Worm (Caenorhabditis elegans) whole organism, mixed stage, embryonic: ENCODE measurements around the gene secs-1.

ENCODE experiments used
- M03D4.4 ChIP-seq: sonication (generic microtip); optimal IDR thresholded peaks from 2 replicates; lab custom pipeline; 2017; ENCODE audit warnings: mild to moderate bottlenecking, missing genetic modification characterization, missing compliant biosample characterization
- bed-3 ChIP-seq: fragments of 200-800 bp; sonication (Bioruptor generic); optimal IDR thresholded peaks from 3 replicates; lab custom pipeline; 2018; ENCODE audit warnings: mild to moderate bottlenecking, missing genetic modification characterization, moderate library complexity, missing compliant biosample characterization
- blmp-1 ChIP-seq: fragments of 150-350 bp; optimal IDR thresholded peaks from 2 replicates; lab custom pipeline; 2014; ENCODE audit warnings: missing biosample characterization, missing genetic modification characterization
- ceh-39 ChIP-seq: fragments of 150-350 bp; optimal IDR thresholded peaks from 2 replicates; lab custom pipeline; 2014; ENCODE audit warnings: missing biosample characterization, missing genetic modification characterization
- ceh-83 ChIP-seq: fragments of 200-800 bp; sonication (Bioruptor generic); optimal IDR thresholded peaks from 2 replicates; lab custom pipeline; 2018; ENCODE audit warnings: mild to moderate bottlenecking, missing genetic modification characterization, missing compliant biosample characterization
- ces-1 ChIP-seq: fragments of 150-350 bp; optimal IDR thresholded peaks from 2 replicates; lab custom pipeline; 2014; ENCODE audit warnings: missing biosample characterization, missing genetic modification reagents, missing genetic modification characterization
- cnd-1 ChIP-seq: fragments of 200-800 bp; sonication (Bioruptor generic); optimal IDR thresholded peaks from 2 replicates; lab custom pipeline; 2018; ENCODE audit warnings: mild to moderate bottlenecking, missing genetic modification characterization, missing compliant biosample characterization
- drap-1 ChIP-seq: fragments of 200-800 bp; sonication (Bioruptor generic); optimal IDR thresholded peaks from 3 replicates; lab custom pipeline; 2018; ENCODE audit warnings: mild to moderate bottlenecking, missing genetic modification characterization, missing compliant biosample characterization
- elt-1 ChIP-seq: sonication (generic microtip); optimal IDR thresholded peaks from 2 replicates; lab custom pipeline; 2017; ENCODE audit warnings: missing genetic modification characterization, mild to moderate bottlenecking, missing compliant biosample characterization, antibody characterized with exemption, moderate library complexity, borderline replicate concordance; ENCODE audit not compliant: insufficient read depth
- elt-3 ChIP-seq: fragments of 150-350 bp; optimal IDR thresholded peaks from 2 replicates; lab custom pipeline; 2014; ENCODE audit warnings: missing biosample characterization, missing genetic modification characterization
- flh-1 ChIP-seq: fragments of 200-800 bp; sonication (Bioruptor generic); optimal IDR thresholded peaks from 2 replicates; lab custom pipeline; 2018; ENCODE audit warnings: mild to moderate bottlenecking, missing genetic modification characterization, moderate library complexity, missing compliant biosample characterization
- ham-2 ChIP-seq: fragments of 200-800 bp; sonication (Bioruptor generic); optimal IDR thresholded peaks from 2 replicates; lab custom pipeline; 2018; ENCODE audit warnings: mild to moderate bottlenecking, missing genetic modification characterization, missing compliant biosample characterization
- hlh-1 ChIP-seq: fragments of 150-350 bp; optimal IDR thresholded peaks from 2 replicates; lab custom pipeline; 2014; ENCODE audit warnings: missing biosample characterization, missing genetic modification reagents, missing genetic modification characterization
- lsy-2 ChIP-seq: fragments of 150-350 bp; optimal IDR thresholded peaks from 2 replicates; lab custom pipeline; 2014; ENCODE audit warnings: missing biosample characterization, missing genetic modification characterization
- mep-1 ChIP-seq: fragments of 150-350 bp; optimal IDR thresholded peaks from 2 replicates; lab custom pipeline; 2017; ENCODE audit warnings: missing biosample characterization, missing genetic modification reagents, missing genetic modification characterization, inconsistent platforms
- mls-2 ChIP-seq: sonication (generic microtip); optimal IDR thresholded peaks from 2 replicates; lab custom pipeline; 2016; ENCODE audit warnings: mild to moderate bottlenecking, missing genetic modification characterization, moderate library complexity, missing compliant biosample characterization
- nhr-12 ChIP-seq: fragments of 150-350 bp; optimal IDR thresholded peaks from 2 replicates; lab custom pipeline; 2014; ENCODE audit warnings: missing biosample characterization, missing genetic modification characterization
- nhr-2 ChIP-seq: fragments of 150-350 bp; optimal IDR thresholded peaks from 2 replicates; lab custom pipeline; 2014; ENCODE audit warnings: missing biosample characterization, missing genetic modification characterization
- nhr-237 ChIP-seq: fragments of 150-350 bp; optimal IDR thresholded peaks from 2 replicates; lab custom pipeline; 2014; ENCODE audit warnings: missing biosample characterization, missing genetic modification characterization
- nhr-28 ChIP-seq: fragments of 150-350 bp; optimal IDR thresholded peaks from 2 replicates; lab custom pipeline; 2014; ENCODE audit warnings: missing biosample characterization, missing genetic modification characterization
- nhr-76 ChIP-seq: sonication (generic microtip); optimal IDR thresholded peaks from 2 replicates; lab custom pipeline; 2017; ENCODE audit warnings: missing biosample characterization, missing genetic modification characterization
- pha-4 ChIP-seq: fragments of 150-350 bp; optimal IDR thresholded peaks from 2 replicates; lab custom pipeline; 2018; ENCODE audit warnings: missing biosample characterization, missing genetic modification reagents, missing genetic modification characterization
- sem-2 ChIP-seq: fragments of 200-800 bp; sonication (Bioruptor generic); optimal IDR thresholded peaks from 2 replicates; lab custom pipeline; 2018; ENCODE audit warnings: mild to moderate bottlenecking, missing genetic modification characterization, missing compliant biosample characterization
- snpc-4 ChIP-seq: fragments of 150-350 bp; optimal IDR thresholded peaks from 2 replicates; lab custom pipeline; 2014; ENCODE audit warnings: missing biosample characterization, missing genetic modification characterization
- sptf-1 ChIP-seq: sonication (generic microtip); optimal IDR thresholded peaks from 2 replicates; lab custom pipeline; 2017; ENCODE audit warnings: mild to moderate bottlenecking, missing genetic modification characterization, moderate library complexity, missing compliant biosample characterization
- tbx-8 ChIP-seq: fragments of 200-800 bp; sonication (Bioruptor generic); optimal IDR thresholded peaks from 2 replicates; lab custom pipeline; 2018; ENCODE audit warnings: mild to moderate bottlenecking, missing genetic modification characterization, moderate library complexity, missing compliant biosample characterization
- unc-120 ChIP-seq: sonication (generic microtip); optimal IDR thresholded peaks from 2 replicates; lab custom pipeline; 2017; ENCODE audit warnings: missing genetic modification characterization, missing compliant biosample characterization; ENCODE audit not compliant: poor library complexity, severe bottlenecking
- unc-39 ChIP-seq: fragments of 150-350 bp; optimal IDR thresholded peaks from 2 replicates; lab custom pipeline; 2014; ENCODE audit warnings: missing biosample characterization, missing genetic modification characterization
- unc-62 ChIP-seq: fragments of 150-350 bp; optimal IDR thresholded peaks from 2 replicates; lab custom pipeline; 2014; ENCODE audit warnings: missing biosample characterization, missing genetic modification reagents, missing genetic modification characterization
- zip-8 ChIP-seq: fragments of 150-350 bp; optimal IDR thresholded peaks from 2 replicates; lab custom pipeline; 2014; ENCODE audit warnings: missing biosample characterization, missing genetic modification characterization
- ztf-11 ChIP-seq: fragments of 150-350 bp; optimal IDR thresholded peaks from 2 replicates; lab custom pipeline; 2014; ENCODE audit warnings: missing biosample characterization, missing genetic modification characterization

Gene secs-1

DNA sequence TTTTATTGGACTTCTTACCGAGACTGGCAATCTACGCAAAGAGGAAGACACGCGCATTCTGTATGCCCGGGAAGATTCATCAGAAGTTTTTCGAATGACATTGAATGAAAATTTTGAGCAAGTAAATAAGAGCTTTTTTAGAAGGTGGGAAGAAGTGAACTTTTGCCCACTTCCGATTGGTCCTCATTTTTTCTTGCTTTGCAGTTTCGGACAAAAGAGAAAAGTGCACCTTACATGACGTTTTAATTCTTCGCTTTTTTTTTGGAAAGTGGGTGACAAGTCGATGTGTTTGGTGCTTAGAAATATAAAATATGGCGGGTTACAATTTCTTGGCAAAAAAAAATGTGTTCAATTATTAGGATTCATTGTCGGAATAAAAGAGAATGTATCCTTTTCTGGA lies at the start of gene secs-1:
TSS of gene secs-1 (minus strand) at position 101 of the 400 bp plus-strand sequence.
- TF ChIP-seq sptf-1 (tag; lab: Kevin White, UChicago) (no peak), sem-2 (GFP tag; lab: Kevin White, UChicago) (no peak), elt-3 (tag; lab: Kevin White, UChicago) (no peak), ham-2 (GFP tag; lab: Kevin White, UChicago) (no peak), nhr-28 (tag; lab: Kevin White, UChicago) (no peak), ceh-83 (GFP tag; lab: Kevin White, UChicago) (no peak), bed-3 (no peak), nhr-76 (tag; lab: Kevin White, UChicago) (no peak)
- TF ChIP-seq, all 35 proteins: peak for 0

DNA sequence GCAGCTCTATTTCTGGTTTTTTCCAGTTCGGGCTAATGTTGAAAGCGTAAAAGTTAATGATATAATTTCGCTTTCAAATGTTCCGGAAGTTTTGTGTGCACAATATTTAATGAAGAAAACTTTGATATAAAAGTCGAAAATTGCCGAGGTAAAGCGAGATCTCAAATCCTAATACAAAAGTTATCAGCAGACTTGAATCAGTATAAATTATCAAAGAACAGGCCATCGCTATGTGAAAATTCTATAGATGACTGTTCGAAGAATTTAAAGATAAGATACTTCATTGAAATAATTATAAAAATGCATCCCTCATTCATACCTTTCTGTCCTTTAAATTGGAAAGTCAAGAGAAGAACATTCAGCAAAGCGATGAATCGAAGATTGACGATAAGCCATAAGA lies 42.6 kb upstream of the secs-1 start, which contains the start of gene C29A12.6:
TSS of gene C29A12.6 (plus strand) at position 301 of the 400 bp plus-strand sequence.
- TF ChIP-seq pha-4 (tag; lab: Kevin White, UChicago) (no peak), nhr-28 (tag; lab: Kevin White, UChicago) (no peak), ces-1 (GFP tag; lab: Kevin White, UChicago) (no peak), sem-2 (GFP tag; lab: Kevin White, UChicago) (no peak), cnd-1 (tag; lab: Kevin White, UChicago) (no peak), nhr-12 (tag; lab: Kevin White, UChicago) (no peak), hlh-1 (tag; lab: Kevin White, UChicago) (no peak), drap-1 (GFP tag; lab: Kevin White, UChicago) (no peak), ceh-39 (tag; lab: Kevin White, UChicago) (no peak), lsy-2 (tag; lab: Kevin White, UChicago) (no peak), mls-2 (tag; lab: Kevin White, UChicago) (no peak), nhr-237 (tag; lab: Kevin White, UChicago) (no peak), sptf-1 (tag; lab: Kevin White, UChicago) (no peak), flh-1 (GFP tag; lab: Kevin White, UChicago) (no peak), ham-2 (GFP tag; lab: Kevin White, UChicago) (no peak), ztf-11 (tag; lab: Kevin White, UChicago) (no peak), elt-1 (tag; lab: Kevin White, UChicago) (no peak)

DNA sequence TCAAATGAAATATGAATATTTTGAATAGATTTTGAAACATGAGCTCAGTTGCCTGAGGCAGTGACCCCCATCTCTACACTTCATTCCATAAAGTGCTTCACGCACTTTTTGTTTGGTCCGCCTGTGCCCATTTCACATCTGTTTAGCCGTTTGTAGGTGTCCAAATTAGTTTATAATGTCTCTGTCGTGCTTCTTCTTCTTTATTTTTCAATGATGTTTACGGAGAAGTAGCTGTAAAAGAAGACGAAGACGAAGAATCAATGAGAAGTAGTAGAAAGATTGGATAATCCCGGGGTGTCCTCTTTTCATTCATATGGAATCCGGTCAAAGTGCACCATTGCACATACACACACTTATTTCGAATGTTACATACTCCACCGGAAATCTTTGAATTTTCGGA lies 35.1 kb upstream of the secs-1 start:
- TF ChIP-seq elt-3 (tag; lab: Kevin White, UChicago) (no peak), blmp-1 (tag; lab: Kevin White, UChicago) (no peak), ces-1 (GFP tag; lab: Kevin White, UChicago) (peak; percentile 75)

DNA sequence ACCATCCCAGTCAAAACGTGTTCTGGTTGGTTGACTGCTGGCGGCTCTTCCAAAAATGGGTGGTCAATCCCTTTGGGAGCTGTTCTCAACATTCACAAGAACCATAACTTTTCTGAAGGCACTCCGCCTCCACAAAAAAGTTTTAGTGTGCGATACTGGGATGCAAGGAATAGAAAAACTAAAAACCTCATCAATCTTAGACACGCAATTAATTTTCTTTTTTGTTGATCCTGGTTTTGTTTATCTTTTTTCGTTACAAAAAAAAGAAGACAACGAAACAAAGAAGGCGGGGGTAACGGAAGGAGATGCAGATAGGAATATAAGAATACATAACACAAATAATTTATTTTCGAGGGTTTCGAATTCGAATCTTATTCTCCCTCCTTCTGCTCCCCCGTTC lies 33.9 kb upstream of the secs-1 start:
- TF ChIP-seq lsy-2 (tag; lab: Kevin White, UChicago) = no peak

DNA sequence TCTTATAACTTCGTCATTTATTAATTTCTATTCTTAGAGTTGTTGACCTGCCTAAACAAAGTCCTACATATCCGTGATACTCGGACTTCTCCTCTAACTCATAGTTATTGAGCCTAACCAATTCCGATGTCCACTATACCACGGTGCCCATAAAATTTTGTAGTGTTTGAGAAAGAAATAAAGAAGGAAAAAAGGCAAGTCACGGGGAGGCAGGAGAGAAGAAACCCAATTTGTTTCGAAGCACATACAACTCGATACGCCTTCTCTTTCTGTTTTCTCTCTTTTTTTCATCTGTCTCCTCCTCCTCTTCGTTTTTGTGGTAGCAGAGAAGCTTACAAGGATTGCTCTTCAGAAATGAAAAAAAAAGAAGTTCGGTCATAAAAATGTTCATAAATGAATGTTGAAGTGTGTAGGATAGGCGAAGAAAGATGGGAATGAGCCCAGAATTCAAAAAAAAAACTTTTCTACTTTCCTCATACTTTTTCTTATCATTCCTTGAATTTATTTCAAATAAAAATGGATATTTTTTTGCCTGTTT lies 30.5 kb upstream of the secs-1 start:
- TF ChIP-seq nhr-12 (tag; lab: Kevin White, UChicago) (no peak), unc-62 (no peak), unc-39 (tag; lab: Kevin White, UChicago) (no peak), nhr-237 (tag; lab: Kevin White, UChicago) (no peak), ces-1 (GFP tag; lab: Kevin White, UChicago) (peak; percentile 54)

DNA sequence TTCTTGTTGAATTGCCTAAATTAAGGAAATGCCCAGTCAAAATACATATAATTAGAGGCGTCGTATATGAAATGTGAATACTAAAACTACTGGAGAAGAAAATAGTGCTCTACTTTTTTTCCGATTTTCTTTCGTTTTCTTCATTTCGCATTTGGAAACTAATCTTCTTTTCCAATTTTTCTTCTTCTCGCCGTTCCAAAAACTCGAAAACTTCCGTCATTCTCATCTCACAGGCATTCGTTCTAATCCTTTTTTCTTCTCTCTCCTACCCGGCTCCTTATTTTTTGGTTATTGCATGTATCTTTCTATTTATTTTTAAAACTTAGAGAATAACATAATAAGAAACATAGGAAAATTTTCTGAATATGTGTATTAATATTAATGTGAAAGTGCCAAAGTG lies 28.6 kb upstream of the secs-1 start:
- TF ChIP-seq mls-2 (tag; lab: Kevin White, UChicago) = no peak
- TF ChIP-seq zip-8 (tag; lab: Kevin White, UChicago) = no peak

DNA sequence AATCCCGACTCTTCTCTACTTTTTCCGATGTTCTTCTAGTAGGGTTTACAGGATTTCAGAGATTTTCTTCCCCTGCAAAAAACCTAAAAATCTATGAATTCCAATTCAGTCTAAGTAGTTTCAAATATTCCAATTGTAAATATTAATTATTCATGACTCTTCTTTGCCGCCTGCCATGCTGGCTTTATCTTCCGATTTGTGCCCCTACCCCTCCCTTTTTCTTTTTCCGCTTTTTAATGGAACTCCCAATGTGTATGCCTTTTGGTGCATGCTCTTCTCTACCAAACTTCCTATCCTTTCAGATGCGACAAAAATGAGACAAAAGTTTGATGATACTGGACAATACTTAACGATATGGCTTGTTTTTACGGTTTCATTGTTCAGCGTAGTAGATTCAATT lies 20.4 kb upstream of the secs-1 start, which contains the start of gene nrx-1:
TSS of gene nrx-1 (plus strand) at position 301 of the 400 bp plus-strand sequence.
- no peak for TF ChIP-seq unc-39 (tag; lab: Kevin White, UChicago)
- TF ChIP-seq nhr-28 (tag; lab: Kevin White, UChicago) = no peak
- no peak for TF ChIP-seq M03D4.4 (tag; lab: Kevin White, UChicago)
- TF ChIP-seq mep-1 = no peak
- TF ChIP-seq pha-4 (tag; lab: Kevin White, UChicago) = no peak
- TF ChIP-seq ces-1 (GFP tag; lab: Kevin White, UChicago) = no peak
- no peak for TF ChIP-seq unc-62
- TF ChIP-seq ham-2 (GFP tag; lab: Kevin White, UChicago) = no peak
- no peak for TF ChIP-seq ceh-83 (GFP tag; lab: Kevin White, UChicago)
- TF ChIP-seq tbx-8 = no peak
- TF ChIP-seq elt-1 (tag; lab: Kevin White, UChicago) = no peak
- TF ChIP-seq elt-3 (tag; lab: Kevin White, UChicago) = no peak
- TF ChIP-seq bed-3 = no peak
- no peak for TF ChIP-seq mls-2 (tag; lab: Kevin White, UChicago)
- no peak for TF ChIP-seq ceh-39 (tag; lab: Kevin White, UChicago)
- no peak for TF ChIP-seq unc-120
- no peak for TF ChIP-seq flh-1 (GFP tag; lab: Kevin White, UChicago)
- no peak for TF ChIP-seq snpc-4 (tag; lab: Kevin White, UChicago)
- no peak for TF ChIP-seq nhr-2
- TF ChIP-seq sptf-1 (tag; lab: Kevin White, UChicago) = no peak
